Fruit fly (Drosophila melanogaster) whole organism, embryonic: ENCODE results near the gene CG7362.

ENCODE experiments used
- CG12155 ChIP-seq: fragments of 200-800 bp; sonication (Bioruptor generic); optimal IDR thresholded peaks from 3 replicates; lab custom pipeline; 2016; ENCODE audit warnings: missing biosample characterization, missing genetic modification characterization
- CG13624 ChIP-seq: fragments of 200-800 bp; sonication (Bioruptor generic); optimal IDR thresholded peaks from 2 replicates; lab custom pipeline; 2016; ENCODE audit warnings: missing biosample characterization, missing genetic modification characterization
- CG2202 ChIP-seq: fragments of 200-800 bp; sonication (Bioruptor generic); optimal IDR thresholded peaks from 2 replicates; lab custom pipeline; 2018; ENCODE audit warnings: missing biosample characterization, mild to moderate bottlenecking, missing genetic modification characterization
- MBD-R2 ChIP-seq: fragments of 200-800 bp; sonication (Bioruptor generic); IDR thresholded peaks from 2 replicates; pipeline ENCODE4 v1.3.6; 2022; ENCODE audit warnings: missing biosample characterization, missing genetic modification characterization
- MESR4 ChIP-seq: fragments of 200-800 bp; sonication (Bioruptor generic); optimal IDR thresholded peaks from 2 replicates; lab custom pipeline; 2018; ENCODE audit warnings: missing biosample characterization, mild to moderate bottlenecking, missing genetic modification characterization, moderate library complexity
- en ChIP-seq: fragments of 200-800 bp; sonication (Bioruptor generic); optimal IDR thresholded peaks from 2 replicates; lab custom pipeline; 2016; ENCODE audit warnings: missing biosample characterization, missing genetic modification characterization
- scrt ChIP-seq: fragments of 200-800 bp; sonication (Bioruptor generic); optimal IDR thresholded peaks from 2 replicates; lab custom pipeline; 2018; ENCODE audit warnings: missing biosample characterization, mild to moderate bottlenecking, missing genetic modification characterization, moderate library complexity

DNA sequence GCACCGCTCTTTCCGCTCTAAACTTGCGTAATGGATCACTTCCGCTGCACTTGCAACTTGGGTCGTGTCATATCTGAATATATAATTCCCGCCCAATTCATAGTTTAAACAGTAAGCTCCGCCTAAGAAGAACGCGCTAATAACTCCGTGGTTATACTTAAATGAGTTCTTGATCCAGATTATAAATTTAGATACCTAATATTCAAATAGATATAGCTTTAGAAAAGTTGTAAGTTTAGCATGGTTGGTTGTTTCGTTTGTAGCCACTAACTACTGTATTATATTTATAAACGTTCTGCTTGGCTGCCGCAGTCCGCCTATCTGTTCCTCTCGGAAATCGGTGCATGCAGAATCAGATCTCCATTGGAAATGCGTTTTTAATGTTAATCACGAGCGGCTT, 11.3 kb downstream of the CG7362 start:
- TF ChIP-seq MESR4 (GFP tag; lab: Kevin White, UChicago): no peak
- TF ChIP-seq CG2202 (tag; lab: Kevin White, UChicago): peak; percentile 13
- no peak for TF ChIP-seq scrt (GFP tag; lab: Kevin White, UChicago)
- peak; percentile 4 for TF ChIP-seq en
- 0 out of 2 replicates have a peak, but pooled peaks have one; percentile 12 for TF ChIP-seq MBD-R2 (GFP tag; lab: Robert Waterston, UW)
- TF ChIP-seq CG13624: no peak
- TF ChIP-seq CG12155 (GFP tag; lab: Kevin White, UChicago): no peak
